Fruit fly (Drosophila melanogaster): ENCODE measurements around the gene CG7514.

The CG7514 gene

dm6 chr3L:4688674-4689073 lies at the start of gene CG7514:
Gene CG7514 (minus strand): TSS chr3L:4688774.
- TF ChIP-seq CG15710 (tag; optimal IDR thresholded peaks at IDR 0.05) (no peak), D1 (tag; optimal IDR thresholded peaks at IDR 0.05) (no peak), CG12605 (GFP tag; IDR thresholded peaks at IDR 0.05) (no peak), CG9948 (tag; optimal IDR thresholded peaks at IDR 0.05) (no peak), CG14655 (GFP tag; optimal IDR thresholded peaks at IDR 0.05) (no peak), fd96Ca (GFP tag; IDR thresholded peaks at IDR 0.05) (no peak), rn (GFP tag; IDR thresholded peaks at IDR 0.05) (no peak), CG34367 (tag; optimal IDR thresholded peaks at IDR 0.05) (no peak), CG4496 (GFP tag; IDR thresholded peaks at IDR 0.05) (no peak), EcR (GFP tag; optimal IDR thresholded peaks at IDR 0.05) (no peak), Snoo (tag; optimal IDR thresholded peaks at IDR 0.05) (no peak), CG8301 (tag; optimal IDR thresholded peaks at IDR 0.05) (no peak), Pif1A (GFP tag; optimal IDR thresholded peaks at IDR 0.05) (no peak), CG10348 (GFP tag; IDR thresholded peaks at IDR 0.05) (no peak), CG32121 (GFP tag; IDR thresholded peaks at IDR 0.05) (no peak), Pif1B (GFP tag; optimal IDR thresholded peaks at IDR 0.05) (no peak), gl (tag; optimal IDR thresholded peaks at IDR 0.05) (no peak)

dm6 chr3L:4736643-4737042 lies 48.1 kb upstream of the CG7514 start:
- no peak for TF ChIP-seq Pif1B (GFP tag; optimal IDR thresholded peaks at IDR 0.05)
- no peak for TF ChIP-seq CG9948 (tag; optimal IDR thresholded peaks at IDR 0.05)
- no peak for TF ChIP-seq CG8301 (tag; optimal IDR thresholded peaks at IDR 0.05)
- no peak for TF ChIP-seq CG34367 (tag; optimal IDR thresholded peaks at IDR 0.05)
- no peak for TF ChIP-seq D1 (tag; optimal IDR thresholded peaks at IDR 0.05)
- peak; percentile 76 for TF ChIP-seq CG32121 (GFP tag; IDR thresholded peaks at IDR 0.05)
- no peak for TF ChIP-seq gl (tag; optimal IDR thresholded peaks at IDR 0.05)
- TF ChIP-seq rn (GFP tag; IDR thresholded peaks at IDR 0.05), result no peak
- no peak for TF ChIP-seq CG13204 (GFP tag; optimal IDR thresholded peaks at IDR 0.05)
- TF ChIP-seq CG10348 (GFP tag; IDR thresholded peaks at IDR 0.05), result peak; percentile 35; the same call in 1 of the 2 replicates
- TF ChIP-seq Pif1A (GFP tag; optimal IDR thresholded peaks at IDR 0.05), result no peak
- peak; percentile 14 for TF ChIP-seq CG14655 (GFP tag; optimal IDR thresholded peaks at IDR 0.05)
- TF ChIP-seq EcR (GFP tag; optimal IDR thresholded peaks at IDR 0.05), result no peak
- TF ChIP-seq CG12605 (GFP tag; IDR thresholded peaks at IDR 0.05), result no peak
- TF ChIP-seq fd96Ca (GFP tag; IDR thresholded peaks at IDR 0.05), result peak; percentile 62; the same call in 2 of the 3 replicates
- no peak for TF ChIP-seq CG17806 (tag; optimal IDR thresholded peaks at IDR 0.05)
- TF ChIP-seq CG8159 (tag; optimal IDR thresholded peaks at IDR 0.05), result no peak
- TF ChIP-seq Snoo (tag; optimal IDR thresholded peaks at IDR 0.05), result no peak
- TF ChIP-seq CG4496 (GFP tag; IDR thresholded peaks at IDR 0.05), result peak; percentile 60; the same call in 1 of the 3 replicates
- no peak for TF ChIP-seq CG15710 (tag; optimal IDR thresholded peaks at IDR 0.05)
- TF ChIP-seq Ets98B (GFP tag; IDR thresholded peaks at IDR 0.05), result peak; percentile 74

dm6 chr3L:4731687-4732086 lies 43.1 kb upstream of the CG7514 start:
- TF ChIP-seq CG8301 (tag; optimal IDR thresholded peaks at IDR 0.05), result peak; percentile 27
- TF ChIP-seq CG10348 (GFP tag; IDR thresholded peaks at IDR 0.05), result no peak
- TF ChIP-seq fd96Ca (GFP tag; IDR thresholded peaks at IDR 0.05), result no peak
- TF ChIP-seq gl (tag; optimal IDR thresholded peaks at IDR 0.05), result no peak
- peak; percentile 69; the same call in 1 of the 3 replicates for TF ChIP-seq CG4496 (GFP tag; IDR thresholded peaks at IDR 0.05)
- TF ChIP-seq rn (GFP tag; IDR thresholded peaks at IDR 0.05), result no peak
- TF ChIP-seq Pif1A (GFP tag; optimal IDR thresholded peaks at IDR 0.05), result peak; percentile 68
- TF ChIP-seq CG12605 (GFP tag; IDR thresholded peaks at IDR 0.05), result peak; percentile 36
- TF ChIP-seq CG34367 (tag; optimal IDR thresholded peaks at IDR 0.05), result peak; percentile 69
- peak; percentile 35; the same call in 1 of the 2 replicates for TF ChIP-seq Ets98B (GFP tag; IDR thresholded peaks at IDR 0.05)
- no peak for TF ChIP-seq CG32121 (GFP tag; IDR thresholded peaks at IDR 0.05)
- peak; percentile 56 for TF ChIP-seq CG14655 (GFP tag; optimal IDR thresholded peaks at IDR 0.05)
- peak; percentile 65 for TF ChIP-seq CG17806 (tag; optimal IDR thresholded peaks at IDR 0.05)
- no peak for TF ChIP-seq Snoo (tag; optimal IDR thresholded peaks at IDR 0.05)
- no peak for TF ChIP-seq D1 (tag; optimal IDR thresholded peaks at IDR 0.05)
- no peak for TF ChIP-seq CG13204 (GFP tag; optimal IDR thresholded peaks at IDR 0.05)
- TF ChIP-seq Pif1B (GFP tag; optimal IDR thresholded peaks at IDR 0.05), result peak; percentile 49
- TF ChIP-seq CG8159 (tag; optimal IDR thresholded peaks at IDR 0.05), result peak; percentile 48
- TF ChIP-seq EcR (GFP tag; optimal IDR thresholded peaks at IDR 0.05), result no peak
- peak; percentile 71 for TF ChIP-seq CG9948 (tag; optimal IDR thresholded peaks at IDR 0.05)
- TF ChIP-seq CG15710 (tag; optimal IDR thresholded peaks at IDR 0.05), result peak; percentile 73

dm6 chr3L:4729805-4730204 lies 41.2 kb upstream of the CG7514 start:
- no peak for TF ChIP-seq CG12605 (GFP tag; IDR thresholded peaks at IDR 0.05)
- no peak for TF ChIP-seq CG9948 (tag; optimal IDR thresholded peaks at IDR 0.05)
- no peak for TF ChIP-seq gl (tag; optimal IDR thresholded peaks at IDR 0.05)
- no peak for TF ChIP-seq CG15710 (tag; optimal IDR thresholded peaks at IDR 0.05)
- no peak for TF ChIP-seq EcR (GFP tag; optimal IDR thresholded peaks at IDR 0.05)
- TF ChIP-seq rn (GFP tag; IDR thresholded peaks at IDR 0.05), result no peak
- no peak for TF ChIP-seq Pif1A (GFP tag; optimal IDR thresholded peaks at IDR 0.05)

- TF ChIP-seq gl (tag; optimal IDR thresholded peaks at IDR 0.05) (no peak), CG14655 (GFP tag; optimal IDR thresholded peaks at IDR 0.05) (peak; percentile 85), CG9948 (tag; optimal IDR thresholded peaks at IDR 0.05) (peak; percentile 76), rn (GFP tag; IDR thresholded peaks at IDR 0.05) (peak; percentile 79), CG15710 (tag; optimal IDR thresholded peaks at IDR 0.05) (peak; percentile 54), CG8159 (tag; optimal IDR thresholded peaks at IDR 0.05) (peak; percentile 68), CG34367 (tag; optimal IDR thresholded peaks at IDR 0.05) (peak; percentile 52), Pif1A (GFP tag; optimal IDR thresholded peaks at IDR 0.05) (peak; percentile 68), fd96Ca (GFP tag; IDR thresholded peaks at IDR 0.05) (peak; percentile 69), Pif1B (GFP tag; optimal IDR thresholded peaks at IDR 0.05) (peak; percentile 72), CG17806 (tag; optimal IDR thresholded peaks at IDR 0.05) (peak; percentile 74), CG32121 (GFP tag; IDR thresholded peaks at IDR 0.05) (peak; percentile 93), CG12605 (GFP tag; IDR thresholded peaks at IDR 0.05) (peak; percentile 81), Ets98B (GFP tag; IDR thresholded peaks at IDR 0.05) (peak; percentile 91), CG10348 (GFP tag; IDR thresholded peaks at IDR 0.05) (peak; percentile 55; the same call in 1 of the 2 replicates), EcR (GFP tag; optimal IDR thresholded peaks at IDR 0.05) (no peak), D1 (tag; optimal IDR thresholded peaks at IDR 0.05) (peak; percentile 12), CG13204 (GFP tag; optimal IDR thresholded peaks at IDR 0.05) (no peak), Snoo (tag; optimal IDR thresholded peaks at IDR 0.05) (no peak), CG4496 (GFP tag; IDR thresholded peaks at IDR 0.05) (peak; percentile 92), CG8301 (tag; optimal IDR thresholded peaks at IDR 0.05) (peak; percentile 86)
Measured at dm6 chr3L:4721886-4722285, 33.3 kb upstream of the CG7514 start.

Data from whole organism, pupa.